Worm (Caenorhabditis elegans): ENCODE results near the gene R12C12.5.

Gene R12C12.5

ce11 chrII:6046023-6046631 is 1.2 kb upstream of the R12C12.5 start:
- TF ChIP-seq rec-8 (tag; optimal IDR thresholded peaks at IDR 0.05): no peak
- TF ChIP-seq zim-3 (tag; optimal IDR thresholded peaks at IDR 0.05): no peak
- peak; percentile 60 for TF ChIP-seq ztf-18 (tag; optimal IDR thresholded peaks at IDR 0.05)
- peak; percentile 36; the same call in 1 of the 2 replicates for TF ChIP-seq madf-6 (GFP tag; IDR thresholded peaks at IDR 0.05)

- TF ChIP-seq ztf-18 (tag; optimal IDR thresholded peaks at IDR 0.05): no peak
- TF ChIP-seq let-607 (tag; optimal IDR thresholded peaks at IDR 0.05): no peak
- no peak for TF ChIP-seq atf-7 (tag; optimal IDR thresholded peaks at IDR 0.05)
- TF ChIP-seq B0336.3 (GFP tag; IDR thresholded peaks at IDR 0.05): no peak
- no peak for TF ChIP-seq nfya-1 (tag; optimal IDR thresholded peaks at IDR 0.05; ENCODE audit: borderline replicate concordance, insufficient read depth)
- no peak for TF ChIP-seq bed-1 (GFP tag; IDR thresholded peaks at IDR 0.05)
- no peak for TF ChIP-seq B0019.2 (GFP tag; conservative IDR thresholded peaks at IDR 0.05)
- TF ChIP-seq F49E8.2 (tag; optimal IDR thresholded peaks at IDR 0.05; ENCODE audit: insufficient read depth): no peak
- TF ChIP-seq madf-6 (GFP tag; IDR thresholded peaks at IDR 0.05): no peak
- TF ChIP-seq F52B5.7 (tag; optimal IDR thresholded peaks at IDR 0.05): no peak
- no peak for TF ChIP-seq ztf-28 (GFP tag; IDR thresholded peaks at IDR 0.05)
- TF ChIP-seq athp-1 (tag; optimal IDR thresholded peaks at IDR 0.05): no peak
- TF ChIP-seq lsy-27 (tag; optimal IDR thresholded peaks at IDR 0.05; ENCODE audit: borderline replicate concordance, insufficient read depth): no peak
- no peak for TF ChIP-seq sptf-2 (GFP tag; optimal IDR thresholded peaks at IDR 0.05)
- TF ChIP-seq ztf-25 (GFP tag; IDR thresholded peaks at IDR 0.05): no peak
- TF ChIP-seq sea-2 (GFP tag; IDR thresholded peaks at IDR 0.05): no peak
- no peak for TF ChIP-seq rcor-1 (GFP tag; IDR thresholded peaks at IDR 0.05)
- no peak for TF ChIP-seq fkh-3 (tag; optimal IDR thresholded peaks at IDR 0.05)
These were observed 1.8 kb downstream of the R12C12.5 start, which contains the start of gene R12C12.10 for ce11 chrII:6043166-6043565. TSS of gene R12C12.10 (minus strand) at chrII:6043266.

- TF ChIP-seq rec-8 (tag; optimal IDR thresholded peaks at IDR 0.05) (no peak), ztf-28 (GFP tag; IDR thresholded peaks at IDR 0.05) (no peak), B0019.2 (GFP tag; conservative IDR thresholded peaks at IDR 0.05) (no peak), nhr-80 (tag; optimal IDR thresholded peaks at IDR 0.05) (no peak), rpc-1 (optimal IDR thresholded peaks at IDR 0.05) (no peak), rpc-1 (tag; optimal IDR thresholded peaks at IDR 0.05) (no peak), F55B11.4 (tag; optimal IDR thresholded peaks at IDR 0.05; ENCODE audit: borderline replicate concordance, insufficient read depth) (no peak), lag-1 (GFP tag; IDR thresholded peaks at IDR 0.05) (no peak), egl-44 (GFP tag; IDR thresholded peaks at IDR 0.05) (no peak), D2030.7 (GFP tag; IDR thresholded peaks at IDR 0.05) (no peak), snpc-3.4 (tag; optimal IDR thresholded peaks at IDR 0.05) (no peak), mxl-1 (tag; optimal IDR thresholded peaks at IDR 0.05) (no peak), mcd-1 (GFP tag; IDR thresholded peaks at IDR 0.05) (no peak), nhr-27 (tag; optimal IDR thresholded peaks at IDR 0.05) (no peak), C17E4.6 (GFP tag; IDR thresholded peaks at IDR 0.05) (no peak), hmg-20 (GFP tag; IDR thresholded peaks at IDR 0.05) (no peak), lsl-1 (GFP tag; optimal IDR thresholded peaks at IDR 0.05) (no peak)
These were observed 13.8 kb downstream of the R12C12.5 start, which contains the start of gene frpr-16 for ce11 chrII:6031106-6031505. TSS of gene frpr-16 (minus strand) at chrII:6031206.

Measured in whole organism, young adult.